Worm (Caenorhabditis elegans): ENCODE data around the gene R31.2.

The R31.2 gene

DNA sequence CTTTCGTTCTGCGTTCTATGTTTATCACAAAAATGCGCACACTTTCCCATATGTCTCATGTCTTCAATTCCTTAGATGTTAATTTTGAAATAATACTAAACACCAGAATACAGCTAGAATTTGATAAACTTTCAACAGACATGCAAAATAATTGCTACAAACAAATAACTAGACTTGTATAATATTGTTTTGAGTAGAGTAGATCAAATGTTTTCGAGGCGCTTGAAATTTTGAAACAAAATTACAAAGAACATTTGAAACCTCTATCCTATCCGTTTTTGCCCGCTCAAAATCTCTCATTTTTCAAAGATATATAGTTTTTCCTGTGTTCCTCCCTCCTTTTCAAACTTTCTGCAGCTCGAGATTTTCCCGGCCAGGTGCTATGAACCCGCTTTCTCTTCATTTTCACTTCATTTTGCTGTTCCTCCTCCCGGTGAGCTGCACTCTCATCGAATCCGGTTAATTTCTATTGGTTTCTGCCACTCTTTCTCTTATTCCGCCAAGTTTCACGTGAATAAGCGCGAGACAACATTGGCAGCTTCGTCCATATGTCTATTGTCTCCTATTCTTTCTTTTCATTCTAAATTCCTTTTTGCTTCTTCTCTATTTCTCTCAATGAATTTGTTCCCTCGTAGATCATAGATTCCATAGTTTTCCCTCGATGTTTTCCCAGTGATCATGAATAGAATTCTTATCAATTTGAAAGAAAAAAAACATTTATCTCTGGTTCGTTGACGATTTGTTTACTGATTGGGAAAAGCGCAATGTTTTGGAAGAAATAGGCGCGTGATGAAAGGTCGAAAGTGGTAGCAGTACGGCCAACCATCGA, 4.5 kb downstream of the R31.2 start (continued):
- TF ChIP-seq ztf-26 (tag; optimal IDR thresholded peaks at IDR 0.05) (no peak), xnd-1 (tag; optimal IDR thresholded peaks at IDR 0.05) (peak; percentile 79), hsf-1 (GFP tag; IDR thresholded peaks at IDR 0.05) (0 out of 2 replicates have a peak, but pooled peaks have one; percentile 30), B0261.1 (tag; optimal IDR thresholded peaks at IDR 0.05) (no peak)

DNA sequence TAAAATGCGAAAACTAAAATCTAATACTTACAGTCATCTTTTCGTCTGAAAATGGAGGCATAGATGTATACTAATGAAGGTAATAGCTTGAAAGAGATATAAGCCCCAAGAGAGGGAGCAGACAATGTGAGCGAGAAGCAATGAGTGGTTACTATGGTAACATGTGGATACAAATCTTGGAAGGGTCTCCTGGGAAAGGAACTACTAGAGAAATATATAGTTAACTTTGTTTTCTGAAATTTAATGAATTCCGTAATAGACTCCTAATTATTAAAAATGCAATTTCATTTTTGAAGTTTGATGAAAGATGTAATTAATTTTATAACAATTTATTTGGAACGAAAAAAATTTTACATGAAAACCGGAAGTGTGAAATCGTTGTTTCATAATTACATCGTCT, 10.0 kb downstream of the R31.2 start, which contains the start of gene osm-6:
Gene osm-6, minus strand, starts transcription at position 101 of the 400 bp plus-strand sequence.
- TF ChIP-seq cebp-2 (GFP tag; IDR thresholded peaks at IDR 0.05) (no peak), lsl-1 (GFP tag; optimal IDR thresholded peaks at IDR 0.05) (no peak), lin-26 (GFP tag; IDR thresholded peaks at IDR 0.05) (no peak), F33H1.4 (GFP tag; IDR thresholded peaks at IDR 0.05) (no peak), attf-5 (GFP tag; optimal IDR thresholded peaks at IDR 0.05) (no peak), mcd-1 (GFP tag; IDR thresholded peaks at IDR 0.05) (no peak), atf-7 (tag; optimal IDR thresholded peaks at IDR 0.05) (no peak), ztf-28 (GFP tag; IDR thresholded peaks at IDR 0.05) (no peak), Y79H2A.3 (GFP tag; conservative IDR thresholded peaks at IDR 0.05) (no peak), ceh-58 (GFP tag; IDR thresholded peaks at IDR 0.05) (no peak), unc-62 (GFP tag; optimal IDR thresholded peaks at IDR 0.05) (no peak), snpc-1.1 (tag; optimal IDR thresholded peaks at IDR 0.05; ENCODE audit: insufficient read depth) (no peak), nfyb-1 (GFP tag; IDR thresholded peaks at IDR 0.05) (no peak)

DNA sequence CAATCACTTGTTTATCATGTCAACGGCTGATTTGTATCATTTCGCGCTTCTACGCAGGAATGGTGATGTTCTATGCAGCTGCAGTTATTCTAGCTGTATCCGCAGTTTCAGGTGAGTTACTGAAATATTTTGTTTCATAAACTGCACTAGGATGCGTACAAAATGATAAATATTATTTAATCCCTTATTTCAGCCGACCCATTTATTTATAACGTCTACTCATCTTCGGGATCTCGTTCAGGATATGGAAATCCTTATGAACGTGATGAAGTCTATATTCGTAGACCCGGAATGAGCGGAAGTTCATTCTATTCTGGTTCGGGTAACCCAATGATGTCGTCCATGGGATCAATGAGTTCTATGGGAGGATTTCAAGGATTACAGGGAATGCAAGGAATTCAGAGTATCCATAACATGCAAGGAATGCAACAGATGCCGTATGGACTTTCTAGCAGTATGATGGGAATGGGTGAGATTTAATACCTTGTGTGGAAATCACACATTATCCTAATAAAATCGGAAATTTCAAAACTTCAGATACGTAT, 11.7 kb downstream of the R31.2 start, which contains the start of gene F58H1.2:
Gene F58H1.2, plus strand, starts transcription at position 51 of the 545 bp plus-strand sequence.
- TF ChIP-seq snpc-4 (GFP tag; optimal IDR thresholded peaks at IDR 0.05) (no peak), snpc-4 (tag; optimal IDR thresholded peaks at IDR 0.05) (no peak), nhr-80 (tag; optimal IDR thresholded peaks at IDR 0.05) (no peak), lir-1 (GFP tag; conservative IDR thresholded peaks at IDR 0.05) (no peak), F23B12.7 (tag; optimal IDR thresholded peaks at IDR 0.05; ENCODE audit: insufficient read depth) (no peak), F10E7.11 (tag; optimal IDR thresholded peaks at IDR 0.05) (no peak), T07F8.4 (tag; optimal IDR thresholded peaks at IDR 0.05) (no peak), ztf-26 (tag; optimal IDR thresholded peaks at IDR 0.05) (no peak), somi-1 (GFP tag; optimal IDR thresholded peaks at IDR 0.05) (no peak), dox-1 (GFP tag; IDR thresholded peaks at IDR 0.05) (no peak)

DNA sequence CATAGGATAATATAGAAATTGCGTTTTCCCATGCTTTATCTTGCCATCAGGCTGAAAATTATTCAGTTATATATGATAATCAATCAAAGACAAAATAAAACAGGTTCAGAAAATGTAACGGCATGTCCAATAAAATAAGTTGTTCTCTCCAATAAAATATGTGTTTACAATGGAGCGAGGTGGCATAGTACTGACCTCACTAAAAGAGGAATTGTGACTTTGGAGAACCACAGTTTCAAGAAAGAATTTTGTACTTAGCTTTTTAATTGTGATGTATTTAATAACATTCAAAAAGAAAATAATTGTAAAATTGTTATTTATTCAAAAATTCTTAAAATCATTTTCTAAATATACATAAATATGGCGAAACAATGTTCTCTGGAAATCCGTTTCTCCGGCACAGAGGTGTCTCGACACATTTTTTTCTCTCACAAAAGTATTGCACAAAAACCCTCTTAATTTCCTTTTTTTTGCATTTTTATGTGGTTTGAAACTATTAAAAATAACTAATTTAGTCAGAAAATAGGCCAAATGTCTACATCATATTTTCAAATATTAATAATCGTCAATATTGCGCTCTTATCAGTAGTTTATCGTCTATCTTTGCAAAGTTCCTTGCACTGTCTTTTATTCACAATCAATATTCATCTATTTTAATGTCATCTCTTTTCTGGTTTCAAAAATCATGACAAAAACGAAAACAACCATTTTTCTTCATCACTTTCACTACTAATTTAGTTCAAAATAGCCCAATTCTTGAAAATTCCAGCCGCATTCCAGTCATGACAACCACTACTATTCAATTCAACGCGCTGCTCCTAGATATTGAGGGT, 16.0 kb downstream of the R31.2 start, which contains the start of the genes aman-2 and F58H1.3:
Gene aman-2, minus strand, starts transcription at position 51 of the 833 bp plus-strand sequence.
Gene F58H1.3, plus strand, starts transcription at position 783 of the 833 bp plus-strand sequence.
- TF ChIP-seq nfyb-1 (GFP tag; IDR thresholded peaks at IDR 0.05) = no peak
- TF ChIP-seq ets-4 (GFP tag; optimal IDR thresholded peaks at IDR 0.05) = no peak
- TF ChIP-seq F49E8.2 (tag; optimal IDR thresholded peaks at IDR 0.05; ENCODE audit: insufficient read depth) = peak; percentile 18
- peak; percentile 46 for TF ChIP-seq attf-5 (GFP tag; optimal IDR thresholded peaks at IDR 0.05)
- peak; percentile 30; the same call in 1 of the 2 replicates for TF ChIP-seq attf-3 (GFP tag; conservative IDR thresholded peaks at IDR 0.05)
- no peak for TF ChIP-seq let-526 (GFP tag; IDR thresholded peaks at IDR 0.05)
- TF ChIP-seq ceh-100 (GFP tag; IDR thresholded peaks at IDR 0.05) = peak; percentile 91
- no peak for TF ChIP-seq F52B5.7 (tag; optimal IDR thresholded peaks at IDR 0.05)
- TF ChIP-seq snpc-4 (GFP tag; optimal IDR thresholded peaks at IDR 0.05) = no peak
- peak in 1 of 4 experiments; percentile 50 for TF ChIP-seq snpc-4 (tag; optimal IDR thresholded peaks at IDR 0.05)
- peak; percentile 1 for TF ChIP-seq nhr-80 (tag; optimal IDR thresholded peaks at IDR 0.05)
- TF ChIP-seq madf-8 (GFP tag; conservative IDR thresholded peaks at IDR 0.05) = no peak
- TF ChIP-seq rec-8 (tag; optimal IDR thresholded peaks at IDR 0.05) = no peak
- no peak for TF ChIP-seq hrde-1 (tag; optimal IDR thresholded peaks at IDR 0.05; ENCODE audit: borderline replicate concordance)
- TF ChIP-seq hmg-1.2 (GFP tag; IDR thresholded peaks at IDR 0.05) = no peak
- TF ChIP-seq akir-1 (GFP tag; optimal IDR thresholded peaks at IDR 0.05) = peak; percentile 29
- no peak for TF ChIP-seq cebp-1 (GFP tag; IDR thresholded peaks at IDR 0.05)
- no peak for TF ChIP-seq cebp-1 (tag; optimal IDR thresholded peaks at IDR 0.05)

All from whole organism, young adult.